Worm (Caenorhabditis elegans) whole organism, L4/young adult: Measurements from ENCODE around the gene gtf-2E2.

ENCODE experiments used
- W03F9.2 ChIP-seq: fragments of 150-350 bp; optimal IDR thresholded peaks from 2 replicates; lab custom pipeline; 2014; ENCODE audit warnings: missing biosample characterization, missing genetic modification characterization
- dao-5 ChIP-seq: sonication (generic microtip); optimal IDR thresholded peaks from 2 replicates; lab custom pipeline; 2016; ENCODE audit warnings: missing genotype, missing genetic modification characterization, moderate library complexity, missing compliant biosample characterization
- him-1 ChIP-seq: sonication (generic microtip); optimal IDR thresholded peaks from 2 replicates; lab custom pipeline; 2016; ENCODE audit warnings: missing genotype, missing genetic modification reagents, missing genetic modification characterization, missing compliant biosample characterization

DNA sequence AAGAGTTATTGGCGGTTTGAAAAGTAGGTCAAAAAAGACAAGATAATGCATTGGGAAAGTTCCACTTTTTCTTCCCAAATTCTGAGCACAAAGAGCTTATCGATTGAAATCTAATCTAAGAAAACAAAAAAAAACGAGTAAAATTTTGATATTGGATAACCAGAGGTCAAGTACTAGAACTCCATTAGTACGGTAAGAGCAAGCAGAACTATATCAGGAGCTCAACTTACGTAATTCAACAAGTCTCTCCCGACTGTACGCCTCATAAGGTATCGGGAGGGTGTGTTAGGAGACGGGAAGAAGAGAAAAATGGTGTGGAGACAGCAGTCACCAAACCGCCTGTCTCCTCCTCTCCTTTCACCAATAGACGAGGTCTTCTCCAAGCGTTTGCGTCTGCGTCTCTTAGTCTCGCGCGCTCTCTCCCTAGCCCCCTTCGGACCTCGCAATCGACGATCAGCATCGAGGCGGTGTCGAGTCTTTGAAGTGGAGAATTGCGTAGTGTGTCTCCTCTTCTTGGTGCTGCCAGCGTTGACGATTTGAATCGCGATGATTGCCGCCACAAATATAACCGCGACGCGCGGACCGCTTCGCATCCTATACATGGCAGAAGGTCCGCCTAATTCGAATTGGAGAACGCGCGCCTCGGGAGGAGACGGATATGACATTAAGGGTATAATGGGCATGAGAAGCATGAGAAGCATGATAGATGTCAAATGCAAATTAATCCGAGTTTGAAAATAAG is 24.8 kb upstream of the gtf-2E2 start, which contains the start of gene F54D5.5:
- TF ChIP-seq him-1 (tag; lab: Kevin White, UChicago) (no peak), W03F9.2 (tag; lab: Kevin White, UChicago) (no peak), dao-5 (tag; lab: Kevin White, UChicago) (no peak)
